Worm (Caenorhabditis elegans) whole organism, young adult: ENCODE data around the gene F12A10.9.

Experiments
- F57C9.4 ChIP-seq: sonication (generic microtip); optimal IDR thresholded peaks from 2 replicates; lab custom pipeline; 2017; ENCODE audit warnings: mild to moderate bottlenecking, missing genetic modification characterization, missing compliant biosample characterization
- Y53G8AR.9 ChIP-seq: fragments of 200-800 bp; sonication (Bioruptor generic); conservative IDR thresholded peaks from 2 replicates; pipeline ENCODE4 v1.3.6; 2022; ENCODE audit warnings: missing genetic modification reagents, missing genetic modification characterization, missing compliant biosample characterization
- attf-3 ChIP-seq: fragments of 200-800 bp; sonication (Bioruptor generic); conservative IDR thresholded peaks from 2 replicates; pipeline ENCODE4 v1.3.6; 2022; ENCODE audit warnings: missing genetic modification reagents, missing genetic modification characterization, missing compliant biosample characterization
- cebp-1 ChIP-seq, 2 experiments: fragments of 200-800 bp in 1 of 2; sonication (Bioruptor generic) in 1 of 2; sonication (generic microtip) in 1 of 2; IDR thresholded peaks in 1 of 2; optimal IDR thresholded peaks in 1 of 2; 2 replicates each; pipeline versions ENCODE4 v1.3.6 to Lab custom; 2017 to 2022; ENCODE audit warnings: missing compliant biosample characterization in 2 of 2, missing genetic modification characterization in 2 of 2, mild to moderate bottlenecking in 1 of 2, missing genetic modification reagents in 1 of 2, moderate library complexity in 1 of 2
- lin-54 ChIP-seq: fragments of 200-800 bp; sonication (Bioruptor generic); optimal IDR thresholded peaks from 2 replicates; lab custom pipeline; 2018; ENCODE audit warnings: mild to moderate bottlenecking, missing genetic modification characterization, missing compliant biosample characterization
- pha-4 ChIP-seq: fragments of 150-350 bp; sonication (generic microtip); optimal IDR thresholded peaks from 2 replicates; lab custom pipeline; 2014; ENCODE audit warnings: missing biosample characterization, missing genetic modification reagents, missing genetic modification characterization
- ztf-18 ChIP-seq: sonication (generic microtip); optimal IDR thresholded peaks from 2 replicates; lab custom pipeline; 2016; ENCODE audit warnings: missing genotype, mild to moderate bottlenecking, missing genetic modification characterization, missing compliant biosample characterization

DNA sequence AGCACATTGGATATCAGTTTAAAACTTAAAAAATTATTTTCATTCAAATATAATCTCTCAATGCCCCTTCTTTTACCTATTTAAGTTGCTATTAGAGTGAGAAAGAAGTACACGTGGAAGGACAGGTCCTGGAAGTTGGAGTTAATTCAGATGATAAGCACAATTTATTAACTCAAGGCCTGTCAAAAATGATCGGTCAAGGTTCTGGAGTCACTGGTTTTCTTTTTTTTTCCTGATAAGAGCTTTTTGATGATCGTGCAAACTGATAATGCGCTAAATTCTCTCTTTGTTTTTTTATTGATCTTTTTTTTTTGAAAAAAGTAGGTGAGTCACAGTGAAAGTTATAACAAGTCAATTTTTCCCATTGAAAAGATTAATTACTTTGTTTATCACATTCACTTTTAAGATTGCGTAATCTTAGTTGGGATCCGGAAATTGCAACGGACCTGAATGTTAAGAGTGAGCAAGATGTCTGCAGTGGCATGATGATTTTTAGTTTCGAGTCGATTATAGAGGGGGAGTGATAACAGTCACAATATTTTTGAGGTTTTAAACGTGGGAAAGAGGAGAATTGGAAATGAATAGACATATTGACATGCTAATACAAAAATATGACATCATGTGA, 14.1 kb downstream of the F12A10.9 start:
- TF ChIP-seq lin-54 (GFP tag; lab: Kevin White, UChicago): no peak
- TF ChIP-seq ztf-18 (tag; lab: Kevin White, UChicago): no peak
- TF ChIP-seq pha-4 (tag; lab: Kevin White, UChicago): no peak
- TF ChIP-seq Y53G8AR.9 (GFP tag; lab: Robert Waterston, UW): no peak
- no peak for TF ChIP-seq cebp-1 (GFP tag; IDR thresholded peaks at IDR 0.05; lab: Robert Waterston, UW)
- no peak for TF ChIP-seq cebp-1 (tag; optimal IDR thresholded peaks at IDR 0.05; lab: Kevin White, UChicago)
- TF ChIP-seq attf-3: no peak
- no peak for TF ChIP-seq F57C9.4 (tag; lab: Kevin White, UChicago)
